Worm (Caenorhabditis elegans) whole organism, young adult: ENCODE results near the gene vps-26.

Source experiments
- B0035.1 ChIP-seq: sonication (generic microtip); optimal IDR thresholded peaks from 2 replicates; lab custom pipeline; 2016; ENCODE audit warnings: missing genetic modification characterization, mild to moderate bottlenecking, missing compliant biosample characterization, missing genotype, missing genetic modification reagents
- B0336.3 ChIP-seq: fragments of 200-800 bp; sonication (Bioruptor generic); IDR thresholded peaks from 2 replicates; pipeline ENCODE4 v1.3.6; 2022; ENCODE audit warnings: missing genetic modification characterization, missing compliant biosample characterization
- C06A6.2 ChIP-seq: fragments of 200-800 bp; sonication (Bioruptor generic); conservative IDR thresholded peaks from 2 replicates; pipeline ENCODE4 v1.3.6; 2022; ENCODE audit warnings: missing genetic modification characterization, missing compliant biosample characterization
- C17E4.6 ChIP-seq: fragments of 200-800 bp; sonication (Bioruptor generic); IDR thresholded peaks from 2 replicates; pipeline ENCODE4 v1.3.6; 2022; ENCODE audit warnings: missing genetic modification reagents, missing genetic modification characterization, missing compliant biosample characterization
- F22D6.2 ChIP-seq: sonication (generic microtip); optimal IDR thresholded peaks from 2 replicates; lab custom pipeline; 2016; ENCODE audit warnings: mild to moderate bottlenecking, missing genetic modification characterization, missing compliant biosample characterization
- F37B4.10 ChIP-seq: fragments of 200-800 bp; sonication (Bioruptor generic); IDR thresholded peaks from 2 replicates; pipeline ENCODE4 v1.3.6; 2022; ENCODE audit warnings: missing genetic modification characterization, missing compliant biosample characterization
- F39B2.1 ChIP-seq: fragments of 200-800 bp; sonication (Bioruptor generic); IDR thresholded peaks from 2 replicates; pipeline ENCODE4 v1.3.6; 2022; ENCODE audit warnings: missing genetic modification reagents, missing genetic modification characterization, missing compliant biosample characterization
- F49E8.2 ChIP-seq: sonication (generic microtip); optimal IDR thresholded peaks from 3 replicates; lab custom pipeline; 2017; ENCODE audit warnings: missing genetic modification characterization, mild to moderate bottlenecking, missing compliant biosample characterization, antibody characterized with exemption, moderate library complexity; ENCODE audit not compliant: insufficient read depth
- F57A8.1 ChIP-seq: fragments of 200-800 bp; sonication (Bioruptor generic); optimal IDR thresholded peaks from 2 replicates; lab custom pipeline; 2018; ENCODE audit warnings: mild to moderate bottlenecking, missing genetic modification characterization, moderate library complexity, missing compliant biosample characterization
- F57C9.4 ChIP-seq: sonication (generic microtip); optimal IDR thresholded peaks from 2 replicates; lab custom pipeline; 2017; ENCODE audit warnings: mild to moderate bottlenecking, missing genetic modification characterization, missing compliant biosample characterization
- K11D2.4 ChIP-seq: fragments of 200-800 bp; sonication (Bioruptor generic); IDR thresholded peaks from 2 replicates; pipeline ENCODE4 v1.3.6; 2022; ENCODE audit warnings: missing genetic modification reagents, missing genetic modification characterization, missing compliant biosample characterization
- T07F8.4 ChIP-seq: sonication (generic microtip); optimal IDR thresholded peaks from 2 replicates; lab custom pipeline; 2016; ENCODE audit warnings: mild to moderate bottlenecking, missing genetic modification characterization, moderate library complexity, missing compliant biosample characterization
- Y56A3A.18 ChIP-seq: fragments of 200-800 bp; sonication (Bioruptor generic); IDR thresholded peaks from 2 replicates; pipeline ENCODE4 v1.3.6; 2022; ENCODE audit warnings: missing genetic modification reagents, missing genetic modification characterization, missing compliant biosample characterization
- aptf-2 ChIP-seq: fragments of 200-800 bp; sonication (Bioruptor generic); conservative IDR thresholded peaks from 2 replicates; pipeline ENCODE4 v1.3.6; 2022; ENCODE audit warnings: missing genetic modification reagents, missing genetic modification characterization, missing compliant biosample characterization
- athp-1 ChIP-seq: sonication (generic microtip); optimal IDR thresholded peaks from 2 replicates; lab custom pipeline; 2017; ENCODE audit warnings: mild to moderate bottlenecking, missing genetic modification characterization, missing compliant biosample characterization
- attf-3 ChIP-seq: fragments of 200-800 bp; sonication (Bioruptor generic); conservative IDR thresholded peaks from 2 replicates; pipeline ENCODE4 v1.3.6; 2022; ENCODE audit warnings: missing genetic modification reagents, missing genetic modification characterization, missing compliant biosample characterization
- attf-5 ChIP-seq: fragments of 200-800 bp; sonication (Bioruptor generic); optimal IDR thresholded peaks from 2 replicates; lab custom pipeline; 2018; ENCODE audit warnings: mild to moderate bottlenecking, missing genetic modification characterization, missing compliant biosample characterization
- bed-1 ChIP-seq: fragments of 200-800 bp; sonication (Bioruptor generic); IDR thresholded peaks from 2 replicates; pipeline ENCODE4 v1.3.6; 2022; ENCODE audit warnings: missing genetic modification reagents, missing genetic modification characterization, missing compliant biosample characterization
- cebp-2 ChIP-seq: fragments of 200-800 bp; sonication (Bioruptor generic); IDR thresholded peaks from 2 replicates; pipeline ENCODE4 v1.3.6; 2022; ENCODE audit warnings: missing genetic modification characterization, missing compliant biosample characterization
- ceh-27 ChIP-seq: fragments of 200-800 bp; sonication (Bioruptor generic); optimal IDR thresholded peaks from 2 replicates; lab custom pipeline; 2018; ENCODE audit warnings: mild to moderate bottlenecking, missing genetic modification characterization, moderate library complexity, missing compliant biosample characterization
- ceh-58 ChIP-seq: fragments of 200-800 bp; sonication (Bioruptor generic); IDR thresholded peaks from 2 replicates; pipeline ENCODE4 v1.3.6; 2022; ENCODE audit warnings: missing genetic modification characterization, missing compliant biosample characterization
- ceh-79 ChIP-seq: sonication (generic microtip); optimal IDR thresholded peaks from 2 replicates; lab custom pipeline; 2017; ENCODE audit warnings: mild to moderate bottlenecking, missing genetic modification characterization, missing compliant biosample characterization
- chd-7 ChIP-seq: sonication (generic microtip); optimal IDR thresholded peaks from 2 replicates; lab custom pipeline; 2016; ENCODE audit warnings: mild to moderate bottlenecking, missing genetic modification characterization, moderate library complexity, missing compliant biosample characterization
- die-1 ChIP-seq: sonication (generic microtip); optimal IDR thresholded peaks from 2 replicates; lab custom pipeline; 2016; ENCODE audit warnings: missing genotype, mild to moderate bottlenecking, missing genetic modification characterization, missing compliant biosample characterization
- dpff-1 ChIP-seq: sonication (generic microtip); optimal IDR thresholded peaks from 2 replicates; lab custom pipeline; 2017; ENCODE audit warnings: mild to moderate bottlenecking, missing genetic modification characterization, missing compliant biosample characterization
- efl-1 ChIP-seq: fragments of 150-350 bp; optimal IDR thresholded peaks from 2 replicates; lab custom pipeline; 2014; ENCODE audit warnings: missing biosample characterization, missing genetic modification reagents, missing genetic modification characterization
- egl-18 ChIP-seq: fragments of 200-800 bp; sonication (Bioruptor generic); IDR thresholded peaks from 2 replicates; pipeline ENCODE4 v1.3.6; 2022; ENCODE audit warnings: missing genetic modification reagents, missing genetic modification characterization, missing compliant biosample characterization
- egrh-3 ChIP-seq: fragments of 200-800 bp; sonication (Bioruptor generic); IDR thresholded peaks from 2 replicates; pipeline ENCODE4 v1.3.6; 2022; ENCODE audit warnings: missing genetic modification reagents, missing genetic modification characterization, missing compliant biosample characterization
- ekl-4 ChIP-seq: fragments of 200-800 bp; sonication (Bioruptor generic); IDR thresholded peaks from 2 replicates; pipeline ENCODE4 v1.3.6; 2022; ENCODE audit warnings: missing genetic modification reagents, missing genetic modification characterization, missing compliant biosample characterization
- hlh-12 ChIP-seq: sonication (generic microtip); optimal IDR thresholded peaks from 2 replicates; lab custom pipeline; 2016; ENCODE audit warnings: missing genetic modification characterization, missing compliant biosample characterization
- hlh-26 ChIP-seq: fragments of 200-800 bp; sonication (Bioruptor generic); conservative IDR thresholded peaks from 2 replicates; pipeline ENCODE4 v1.3.6; 2022; ENCODE audit warnings: missing genetic modification reagents, missing genetic modification characterization, missing compliant biosample characterization
- lag-1 ChIP-seq: fragments of 200-800 bp; sonication (Bioruptor generic); IDR thresholded peaks from 2 replicates; pipeline ENCODE4 v1.3.6; 2022; ENCODE audit warnings: missing genetic modification reagents, missing genetic modification characterization, missing compliant biosample characterization
- let-607 ChIP-seq, 2 experiments: fragments of 200-800 bp in 1 of 2; sonication (Bioruptor generic) in 1 of 2; sonication (generic microtip) in 1 of 2; optimal IDR thresholded peaks; 2 replicates each; lab custom pipeline; 2016 to 2018; ENCODE audit warnings: mild to moderate bottlenecking in 2 of 2, missing compliant biosample characterization in 2 of 2, missing genetic modification characterization in 2 of 2, moderate library complexity in 2 of 2, missing genotype in 1 of 2
- lin-35 ChIP-seq, 3 experiments: fragments of 150-350 bp in 2 of 3; sonication (generic microtip) in 1 of 3; optimal IDR thresholded peaks; 2 replicates each; lab custom pipeline; 2014 to 2018; ENCODE audit warnings: missing biosample characterization in 3 of 3, missing genetic modification characterization in 3 of 3, missing genetic modification reagents in 3 of 3
- lsy-27 ChIP-seq: sonication (generic microtip); optimal IDR thresholded peaks from 2 replicates; lab custom pipeline; 2017; ENCODE audit warnings: missing genetic modification characterization, mild to moderate bottlenecking, missing compliant biosample characterization, antibody characterized with exemption, missing genotype, borderline replicate concordance; ENCODE audit not compliant: insufficient read depth
- madf-6 ChIP-seq: fragments of 200-800 bp; sonication (Bioruptor generic); IDR thresholded peaks from 2 replicates; pipeline ENCODE4 v1.3.6; 2022; ENCODE audit warnings: missing genetic modification reagents, missing genetic modification characterization, missing compliant biosample characterization
- mcd-1 ChIP-seq: fragments of 200-800 bp; sonication (Bioruptor generic); IDR thresholded peaks from 2 replicates; pipeline ENCODE4 v1.3.6; 2022; ENCODE audit warnings: missing genetic modification reagents, missing genetic modification characterization, missing compliant biosample characterization
- mel-28 ChIP-seq: sonication (generic microtip); optimal IDR thresholded peaks from 2 replicates; lab custom pipeline; 2016; ENCODE audit warnings: borderline replicate concordance, mild to moderate bottlenecking, missing genetic modification characterization, missing compliant biosample characterization
- nfya-1 ChIP-seq: sonication (generic microtip); optimal IDR thresholded peaks from 2 replicates; lab custom pipeline; 2017; ENCODE audit warnings: antibody characterized with exemption, missing compliant biosample characterization, missing genetic modification characterization, borderline replicate concordance; ENCODE audit not compliant: insufficient read depth
- nfya-2 ChIP-seq: fragments of 200-800 bp; sonication (Bioruptor generic); IDR thresholded peaks from 2 replicates; pipeline ENCODE4 v1.3.6; 2022; ENCODE audit warnings: missing genetic modification reagents, missing genetic modification characterization, missing compliant biosample characterization
- nhr-179 ChIP-seq: sonication (generic microtip); optimal IDR thresholded peaks from 2 replicates; lab custom pipeline; 2016; ENCODE audit warnings: mild to moderate bottlenecking, missing genetic modification characterization, missing compliant biosample characterization
- nhr-80 ChIP-seq: sonication (generic microtip); optimal IDR thresholded peaks from 2 replicates; lab custom pipeline; 2016; ENCODE audit warnings: missing genetic modification characterization, missing compliant biosample characterization
- nhr-90 ChIP-seq: sonication (generic microtip); optimal IDR thresholded peaks from 2 replicates; lab custom pipeline; 2016; ENCODE audit warnings: missing genotype, mild to moderate bottlenecking, missing genetic modification characterization, missing compliant biosample characterization
- rcor-1 ChIP-seq: fragments of 200-800 bp; sonication (Bioruptor generic); IDR thresholded peaks from 2 replicates; pipeline ENCODE4 v1.3.6; 2022; ENCODE audit warnings: missing genetic modification reagents, missing genetic modification characterization, missing compliant biosample characterization
- sea-2 ChIP-seq: fragments of 200-800 bp; sonication (Bioruptor generic); IDR thresholded peaks from 2 replicates; pipeline ENCODE4 v1.3.6; 2022; ENCODE audit warnings: missing genetic modification characterization, missing compliant biosample characterization
- tbp1 ChIP-seq: fragments of 200-800 bp; sonication (Bioruptor generic); optimal IDR thresholded peaks from 2 replicates; lab custom pipeline; 2018; ENCODE audit warnings: mild to moderate bottlenecking, missing genetic modification characterization, missing compliant biosample characterization
- xnd-1 ChIP-seq: sonication (generic microtip); optimal IDR thresholded peaks from 2 replicates; lab custom pipeline; 2016; ENCODE audit warnings: missing genotype, missing genetic modification reagents, missing genetic modification characterization, missing compliant biosample characterization
- zfh-2 ChIP-seq: fragments of 200-800 bp; sonication (Bioruptor generic); conservative IDR thresholded peaks from 2 replicates; pipeline ENCODE4 v1.3.6; 2022; ENCODE audit warnings: missing genetic modification reagents, missing genetic modification characterization, missing compliant biosample characterization
- ztf-22 ChIP-seq: fragments of 200-800 bp; sonication (Bioruptor generic); optimal IDR thresholded peaks from 2 replicates; lab custom pipeline; 2018; ENCODE audit warnings: mild to moderate bottlenecking, missing genetic modification characterization, moderate library complexity, missing compliant biosample characterization

vps-26 gene

DNA sequence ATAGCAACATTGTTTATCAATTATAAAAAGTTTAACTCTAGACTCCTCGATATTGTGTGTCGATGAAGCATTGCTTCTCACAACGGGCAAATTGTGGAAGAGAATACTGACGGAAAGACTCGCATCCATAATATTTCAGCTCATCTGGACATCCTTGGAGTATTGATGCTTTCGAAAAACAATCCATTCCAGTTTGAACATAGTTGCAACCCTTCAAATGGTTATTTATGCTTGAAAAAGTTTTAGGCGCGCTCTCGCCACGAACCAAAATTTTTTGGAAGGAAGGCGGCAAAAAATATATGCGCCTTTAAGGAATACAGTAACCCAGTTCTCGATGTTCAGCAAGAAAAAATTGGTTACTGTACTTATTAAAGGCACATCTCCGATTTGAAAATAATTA is 19.1 kb downstream of the vps-26 start (continued):
- TF ChIP-seq mel-28 (tag; lab: Kevin White, UChicago) (no peak), nhr-179 (tag; lab: Kevin White, UChicago) (no peak), ceh-58 (GFP tag; lab: Robert Waterston, UW) (no peak), nfya-1 (no peak), ekl-4 (GFP tag; lab: Robert Waterston, UW) (peak; percentile 72), egrh-3 (GFP tag; lab: Robert Waterston, UW) (no peak), F49E8.2 (tag; lab: Kevin White, UChicago) (no peak), attf-3 (no peak), die-1 (no peak), ceh-79 (peak; percentile 69), F57C9.4 (tag; lab: Kevin White, UChicago) (no peak), cebp-2 (no peak), F22D6.2 (no peak), let-607 (tag; optimal IDR thresholded peaks at IDR 0.05; lab: Kevin White, UChicago) (peak in 1 of 2 experiments; percentile 21), C17E4.6 (GFP tag; lab: Robert Waterston, UW) (peak; percentile 32; the same call in 1 of the 2 replicates), attf-5 (GFP tag; lab: Kevin White, UChicago) (no peak), C06A6.2 (GFP tag; lab: Robert Waterston, UW) (no peak), ceh-27 (no peak), egl-18 (GFP tag; lab: Robert Waterston, UW) (no peak), hlh-12 (tag; lab: Kevin White, UChicago) (no peak), aptf-2 (GFP tag; lab: Robert Waterston, UW) (no peak), bed-1 (GFP tag; lab: Robert Waterston, UW) (no peak), lag-1 (GFP tag; lab: Robert Waterston, UW) (0 out of 2 replicates have a peak, but pooled peaks have one; percentile 57), F37B4.10 (no peak), lin-35 (GFP tag; optimal IDR thresholded peaks at IDR 0.05; lab: Kevin White, UChicago) (peak in 1 of 3 experiments; percentile 36), efl-1 (peak; percentile 18), sea-2 (GFP tag; lab: Robert Waterston, UW) (no peak), madf-6 (GFP tag; lab: Robert Waterston, UW) (no peak), xnd-1 (no peak), athp-1 (no peak), lsy-27 (no peak), hlh-26 (GFP tag; lab: Robert Waterston, UW) (no peak), nfya-2 (no peak), dpff-1 (no peak), ztf-22 (GFP tag; lab: Kevin White, UChicago) (no peak), Y56A3A.18 (GFP tag; lab: Robert Waterston, UW) (no peak), chd-7 (tag; lab: Kevin White, UChicago) (peak; percentile 13), tbp1 (GFP tag; lab: Kevin White, UChicago) (no peak), nhr-90 (no peak), nhr-80 (tag; lab: Kevin White, UChicago) (no peak), K11D2.4 (GFP tag; lab: Robert Waterston, UW) (no peak), B0035.1 (peak; percentile 20), T07F8.4 (tag; lab: Kevin White, UChicago) (no peak), mcd-1 (GFP tag; lab: Robert Waterston, UW) (no peak), rcor-1 (GFP tag; lab: Robert Waterston, UW) (no peak), F39B2.1 (no peak), B0336.3 (GFP tag; lab: Robert Waterston, UW) (peak; percentile 68), zfh-2 (GFP tag; lab: Robert Waterston, UW) (no peak), F57A8.1 (GFP tag; lab: Kevin White, UChicago) (no peak)
